Fruit fly (Drosophila melanogaster) whole organism, embryonic: ENCODE results near the gene IntS10.

Source experiments
- Ada2b ChIP-seq: fragments of 200-800 bp; sonication (Bioruptor generic); IDR thresholded peaks from 2 replicates; pipeline ENCODE4 v1.3.6; 2022; ENCODE audit warnings: missing biosample characterization, missing genetic modification characterization
- CG1024 ChIP-seq: fragments of 200-800 bp; sonication (Bioruptor generic); IDR thresholded peaks from 2 replicates; pipeline ENCODE4 v1.3.6; 2022; ENCODE audit warnings: missing biosample characterization, missing genetic modification characterization
- CG10366 ChIP-seq: fragments of 200-800 bp; sonication (Bioruptor generic); IDR thresholded peaks from 2 replicates; pipeline ENCODE4 v1.3.6; 2022; ENCODE audit warnings: missing biosample characterization, missing genetic modification characterization
- CG11456 ChIP-seq: fragments of 200-800 bp; sonication (Bioruptor generic); IDR thresholded peaks from 3 replicates; pipeline ENCODE4 v1.3.6; 2022; ENCODE audit warnings: missing biosample characterization, missing genetic modification characterization
- CG11695 ChIP-seq: fragments of 200-800 bp; sonication (Bioruptor generic); IDR thresholded peaks from 3 replicates; pipeline ENCODE4 v1.3.6; 2022; ENCODE audit warnings: missing biosample characterization, missing genetic modification characterization
- CG12104 ChIP-seq: fragments of 200-800 bp; sonication (Bioruptor generic); optimal IDR thresholded peaks from 3 replicates; lab custom pipeline; 2016; ENCODE audit warnings: missing biosample characterization, missing genetic modification characterization
- CG12391 ChIP-seq: fragments of 200-800 bp; sonication (Bioruptor generic); optimal IDR thresholded peaks from 3 replicates; lab custom pipeline; 2018; ENCODE audit warnings: missing biosample characterization, mild to moderate bottlenecking, missing genetic modification characterization, moderate library complexity
- CG13424 ChIP-seq: fragments of 200-800 bp; sonication (Bioruptor generic); optimal IDR thresholded peaks from 2 replicates; lab custom pipeline; 2019; ENCODE audit warnings: missing biosample characterization, mild to moderate bottlenecking, missing genetic modification characterization, moderate library complexity
- CG15011 ChIP-seq: fragments of 200-800 bp; sonication (Bioruptor generic); optimal IDR thresholded peaks from 3 replicates; lab custom pipeline; 2018; ENCODE audit warnings: missing biosample characterization, mild to moderate bottlenecking, missing genetic modification characterization
- CG15269 ChIP-seq: fragments of 200-800 bp; sonication (Bioruptor generic); optimal IDR thresholded peaks from 2 replicates; lab custom pipeline; 2018; ENCODE audit warnings: missing biosample characterization, mild to moderate bottlenecking, missing genetic modification characterization, moderate library complexity
- CG17385 ChIP-seq: fragments of 200-800 bp; sonication (Bioruptor generic); optimal IDR thresholded peaks from 3 replicates; lab custom pipeline; 2018; ENCODE audit warnings: missing biosample characterization, mild to moderate bottlenecking, missing genetic modification characterization
- CG18599 ChIP-seq: fragments of 200-800 bp; sonication (Bioruptor generic); optimal IDR thresholded peaks from 3 replicates; lab custom pipeline; 2017; ENCODE audit warnings: missing biosample characterization, missing genetic modification characterization, mild to moderate bottlenecking, moderate library complexity, missing genetic modification reagents
- CG2120 ChIP-seq: fragments of 200-800 bp; sonication (Bioruptor generic); optimal IDR thresholded peaks from 3 replicates; lab custom pipeline; 2016; ENCODE audit warnings: missing biosample characterization, missing genetic modification characterization
- CG2678 ChIP-seq: fragments of 200-800 bp; sonication (Bioruptor generic); optimal IDR thresholded peaks from 3 replicates; lab custom pipeline; 2019; ENCODE audit warnings: missing biosample characterization, mild to moderate bottlenecking, missing genetic modification characterization, moderate library complexity
- CG30403 ChIP-seq: fragments of 200-800 bp; sonication (Bioruptor generic); optimal IDR thresholded peaks from 3 replicates; lab custom pipeline; 2016; ENCODE audit warnings: missing biosample characterization, missing genetic modification characterization
- CG31441 ChIP-seq: fragments of 200-800 bp; sonication (Bioruptor generic); IDR thresholded peaks from 2 replicates; pipeline ENCODE4 v1.3.6; 2022; ENCODE audit warnings: missing biosample characterization, missing genetic modification characterization
- CG4854 ChIP-seq: fragments of 200-800 bp; sonication (Bioruptor generic); optimal IDR thresholded peaks from 2 replicates; lab custom pipeline; 2016; ENCODE audit warnings: missing biosample characterization, missing genetic modification characterization, inconsistent platforms
- CG6683 ChIP-seq: fragments of 200-800 bp; sonication (Bioruptor generic); optimal IDR thresholded peaks from 2 replicates; lab custom pipeline; 2017; ENCODE audit warnings: missing biosample characterization, mild to moderate bottlenecking, missing genetic modification characterization, missing genetic modification reagents
- CG6689 ChIP-seq: fragments of 200-800 bp; sonication (Bioruptor generic); IDR thresholded peaks from 2 replicates; pipeline ENCODE4 v1.3.6; 2022; ENCODE audit warnings: missing biosample characterization, missing genetic modification characterization
- CG7372 ChIP-seq: fragments of 200-800 bp; sonication (Bioruptor generic); IDR thresholded peaks from 2 replicates; pipeline ENCODE4 v1.3.6; 2022; ENCODE audit warnings: missing biosample characterization, missing genetic modification characterization
- D ChIP-seq, 2 experiments: fragments of 200-800 bp in 1 of 2; fragments of >200 bp in 1 of 2; sonication (Bioruptor generic) in 1 of 2; optimal IDR thresholded peaks; 2 replicates in 1 of 2; 3 replicates in 1 of 2; lab custom pipeline; 2017; ENCODE audit warnings: mild to moderate bottlenecking in 1 of 2, missing biosample characterization in 1 of 2, missing genetic modification characterization in 1 of 2, missing genetic modification reagents in 1 of 2
- Fer1 ChIP-seq: fragments of 200-800 bp; sonication (Bioruptor generic); optimal IDR thresholded peaks from 2 replicates; lab custom pipeline; 2017; ENCODE audit warnings: missing biosample characterization, mild to moderate bottlenecking, missing genetic modification characterization
- Hmr ChIP-seq: fragments of 200-800 bp; sonication (Bioruptor generic); optimal IDR thresholded peaks from 3 replicates; lab custom pipeline; 2017; ENCODE audit warnings: mild to moderate bottlenecking, missing biosample characterization, missing genetic modification reagents, missing genetic modification characterization
- Hr3 ChIP-seq: fragments of 200-800 bp; sonication (Bioruptor generic); optimal IDR thresholded peaks from 3 replicates; lab custom pipeline; 2016; ENCODE audit warnings: missing biosample characterization, missing genetic modification characterization
- Hr39 ChIP-seq: fragments of >200 bp; optimal IDR thresholded peaks from 2 replicates; lab custom pipeline; 2017
- Hr51 ChIP-seq, 2 experiments: fragments of 200-800 bp; sonication (Bioruptor generic); optimal IDR thresholded peaks; 2 replicates in 1 of 2; 3 replicates in 1 of 2; lab custom pipeline; 2016 to 2018; ENCODE audit warnings: missing biosample characterization in 2 of 2, missing genetic modification characterization in 2 of 2, mild to moderate bottlenecking in 1 of 2, moderate library complexity in 1 of 2
- Mrtf ChIP-seq: fragments of 200-800 bp; sonication (Bioruptor generic); IDR thresholded peaks from 3 replicates; pipeline ENCODE4 v1.3.6; 2022; ENCODE audit warnings: missing biosample characterization, missing genetic modification characterization
- Rfx ChIP-seq: fragments of 200-800 bp; sonication (Bioruptor generic); IDR thresholded peaks from 2 replicates; pipeline ENCODE4 v1.3.6; 2022; ENCODE audit warnings: missing biosample characterization, missing genetic modification characterization
- Rx ChIP-seq: fragments of 200-800 bp; sonication (Bioruptor generic); IDR thresholded peaks from 2 replicates; pipeline ENCODE4 v1.3.6; 2022; ENCODE audit warnings: missing biosample characterization, missing genetic modification characterization
- Sox102F ChIP-seq: fragments of 200-800 bp; sonication (Bioruptor generic); optimal IDR thresholded peaks from 2 replicates; lab custom pipeline; 2018; ENCODE audit warnings: missing biosample characterization, mild to moderate bottlenecking, missing genetic modification characterization, moderate library complexity
- Xbp1 ChIP-seq: fragments of 200-800 bp; sonication (Bioruptor generic); optimal IDR thresholded peaks from 3 replicates; lab custom pipeline; 2016; ENCODE audit warnings: missing biosample characterization, mild to moderate bottlenecking, missing genetic modification characterization
- YL-1 ChIP-seq: fragments of 200-800 bp; sonication (Bioruptor generic); optimal IDR thresholded peaks from 3 replicates; lab custom pipeline; 2017; ENCODE audit warnings: missing biosample characterization, mild to moderate bottlenecking, missing genetic modification characterization
- ap ChIP-seq: fragments of 200-800 bp; sonication (Bioruptor generic); IDR thresholded peaks from 2 replicates; pipeline ENCODE4 v1.3.6; 2022; ENCODE audit warnings: missing biosample characterization, missing genetic modification characterization
- bsh ChIP-seq, 2 experiments: fragments of 200-800 bp; sonication (Bioruptor generic); optimal IDR thresholded peaks; 2 replicates each; lab custom pipeline; 2017 to 2018; ENCODE audit warnings: mild to moderate bottlenecking in 2 of 2, missing biosample characterization in 2 of 2, missing genetic modification characterization in 2 of 2, moderate library complexity in 1 of 2
- cad ChIP-seq: fragments of >200 bp; optimal IDR thresholded peaks from 2 replicates; lab custom pipeline; 2017; ENCODE audit warnings: missing biosample characterization, missing genetic modification characterization
- disco-r ChIP-seq: fragments of 200-800 bp; sonication (Bioruptor generic); optimal IDR thresholded peaks from 2 replicates; lab custom pipeline; 2016; ENCODE audit warnings: missing biosample characterization, missing genetic modification characterization
- gem ChIP-seq: fragments of 200-800 bp; sonication (Bioruptor generic); optimal IDR thresholded peaks from 2 replicates; lab custom pipeline; 2019; ENCODE audit warnings: missing biosample characterization, mild to moderate bottlenecking, missing genetic modification characterization, moderate library complexity
- grau ChIP-seq: fragments of 200-800 bp; optimal IDR thresholded peaks from 3 replicates; lab custom pipeline; 2019; ENCODE audit warnings: missing biosample characterization, mild to moderate bottlenecking, missing genetic modification characterization, moderate library complexity
- hkb ChIP-seq, 2 experiments: fragments of 200-800 bp in 1 of 2; fragments of >200 bp in 1 of 2; sonication (Bioruptor generic) in 1 of 2; IDR thresholded peaks in 1 of 2; optimal IDR thresholded peaks in 1 of 2; 2 replicates each; pipeline versions ENCODE4 v1.3.6 to Lab custom; 2017 to 2022; ENCODE audit warnings: missing biosample characterization in 1 of 2, missing genetic modification characterization in 1 of 2
- insv ChIP-seq, 2 experiments: fragments of 200-800 bp; sonication (Bioruptor generic); optimal IDR thresholded peaks; 3 replicates each; lab custom pipeline; 2016 to 2018; ENCODE audit warnings: missing biosample characterization in 2 of 2, missing genetic modification characterization in 2 of 2
- nerfin-1 ChIP-seq: fragments of 200-800 bp; sonication (Bioruptor generic); optimal IDR thresholded peaks from 3 replicates; lab custom pipeline; 2019; ENCODE audit warnings: missing biosample characterization, mild to moderate bottlenecking, missing genetic modification characterization, moderate library complexity
- pan ChIP-seq, 4 experiments: fragments of >200 bp in 3 of 4; fragments of 200-800 bp in 1 of 4; sonication (Bioruptor generic) in 1 of 4; optimal IDR thresholded peaks in 3 of 4; IDR thresholded peaks in 1 of 4; 2 replicates each; pipeline versions ENCODE4 v1.3.6 to Lab custom; 2017 to 2022; ENCODE audit warnings: missing biosample characterization in 2 of 4, missing genetic modification characterization in 2 of 4, mixed read lengths in 1 of 4
- pum ChIP-seq: fragments of 200-800 bp; sonication (Bioruptor generic); optimal IDR thresholded peaks from 2 replicates; lab custom pipeline; 2016; ENCODE audit warnings: missing biosample characterization, missing genetic modification characterization
- pzg ChIP-seq: fragments of 200-800 bp; sonication (Bioruptor generic); optimal IDR thresholded peaks from 3 replicates; lab custom pipeline; 2018; ENCODE audit warnings: missing biosample characterization, mild to moderate bottlenecking, missing genetic modification characterization, moderate library complexity
- row ChIP-seq: fragments of 200-800 bp; sonication (Bioruptor generic); IDR thresholded peaks from 3 replicates; pipeline ENCODE4 v1.3.6; 2022; ENCODE audit warnings: missing biosample characterization, missing genetic modification characterization
- tio ChIP-seq: fragments of 200-800 bp; sonication (Bioruptor generic); optimal IDR thresholded peaks from 2 replicates; lab custom pipeline; 2017; ENCODE audit warnings: missing biosample characterization, missing genetic modification characterization, inconsistent platforms
- unpg ChIP-seq: fragments of 200-800 bp; sonication (Bioruptor generic); optimal IDR thresholded peaks from 3 replicates; lab custom pipeline; 2018; ENCODE audit warnings: missing biosample characterization, mild to moderate bottlenecking, missing genetic modification characterization, moderate library complexity
- yki ChIP-seq: fragments of >200 bp; optimal IDR thresholded peaks from 3 replicates; lab custom pipeline; 2018

Gene IntS10

DNA sequence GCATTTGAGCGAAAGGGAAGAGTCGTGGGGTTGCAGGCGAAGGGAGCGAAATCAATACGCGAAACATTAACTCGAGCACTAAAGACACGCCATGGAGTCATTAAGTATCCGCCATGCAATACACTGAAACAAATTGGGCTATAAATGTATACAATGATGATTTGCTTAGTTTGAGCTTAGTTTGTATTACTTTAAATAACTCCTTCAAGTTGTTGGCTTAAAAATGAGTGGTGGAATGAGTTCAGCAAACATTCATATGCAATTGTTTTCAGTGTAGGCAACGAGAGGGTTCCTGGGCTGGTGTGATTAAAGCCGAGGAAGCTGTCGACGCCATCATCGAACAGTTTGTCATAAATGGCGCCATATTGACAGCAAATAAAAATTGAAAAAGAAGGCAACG, 8.8 kb upstream of the IntS10 start (continued):
- TF ChIP-seq pzg (GFP tag; lab: Kevin White, UChicago), result no peak
- TF ChIP-seq yki (lab: Kevin White, UChicago), result no peak
- TF ChIP-seq Hr39 (lab: Kevin White, UChicago), result no peak
- TF ChIP-seq insv (GFP tag; optimal IDR thresholded peaks at IDR 0.05; lab: Kevin White, UChicago), result no peak
- TF ChIP-seq bsh (GFP tag; optimal IDR thresholded peaks at IDR 0.05; lab: Kevin White, UChicago), result peak in 1 of 2 experiments; percentile 11
- TF ChIP-seq D (optimal IDR thresholded peaks at IDR 0.05; lab: Kevin White, UChicago), result no peak
- TF ChIP-seq D (GFP tag; optimal IDR thresholded peaks at IDR 0.05; lab: Kevin White, UChicago), result no peak
- TF ChIP-seq CG4854, result no peak
- peak; percentile 3 for TF ChIP-seq CG18599 (GFP tag; lab: Kevin White, UChicago)
- no peak for TF ChIP-seq cad (GFP tag; lab: Kevin White, UChicago)

DNA sequence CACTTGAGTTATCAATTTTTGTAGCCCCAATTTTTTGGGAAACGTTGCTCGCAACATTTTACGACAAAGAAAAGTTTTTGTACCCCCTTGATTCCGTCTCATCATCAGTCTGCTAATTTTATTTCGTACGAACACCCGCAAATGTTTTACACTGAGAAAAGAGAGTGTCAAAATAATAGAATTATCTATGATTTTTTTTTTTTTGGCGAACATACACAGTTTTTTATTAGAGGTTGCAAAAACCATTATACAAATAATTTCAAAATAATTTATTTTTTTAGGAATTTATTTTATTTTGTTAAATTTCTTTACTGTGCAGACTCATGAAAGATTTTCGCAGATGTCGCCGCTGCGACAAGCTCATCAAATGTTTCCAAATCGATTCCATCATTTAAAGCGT, 8.0 kb upstream of the IntS10 start:
- TF ChIP-seq disco-r (no peak), Hmr (peak; percentile 35), hkb (optimal IDR thresholded peaks at IDR 0.05; lab: Kevin White, UChicago) (no peak), hkb (GFP tag; IDR thresholded peaks at IDR 0.05; lab: Robert Waterston, UW) (0 out of 2 replicates have a peak, but pooled peaks have one; percentile 19), Rx (GFP tag; lab: Robert Waterston, UW) (0 out of 2 replicates have a peak, but pooled peaks have one; percentile 5), CG6683 (no peak), Xbp1 (peak; percentile 4), CG15269 (tag; lab: Kevin White, UChicago) (peak; percentile 28), Hr51 (GFP tag; optimal IDR thresholded peaks at IDR 0.05; lab: Kevin White, UChicago) (peak in 1 of 2 experiments; percentile 42), Fer1 (GFP tag; lab: Kevin White, UChicago) (peak; percentile 33), CG11456 (no peak), CG1024 (GFP tag; lab: Robert Waterston, UW) (no peak), CG12104 (GFP tag; lab: Kevin White, UChicago) (no peak), ap (GFP tag; lab: Robert Waterston, UW) (no peak), CG2120 (GFP tag; lab: Kevin White, UChicago) (peak; percentile 5), Mrtf (GFP tag; lab: Robert Waterston, UW) (no peak), CG30403 (GFP tag; lab: Kevin White, UChicago) (peak; percentile 28), row (GFP tag; lab: Robert Waterston, UW) (peak; percentile 30; the same call in 1 of the 3 replicates), CG17385 (GFP tag; lab: Kevin White, UChicago) (peak; percentile 2), grau (tag; lab: Kevin White, UChicago) (peak; percentile 11), CG11695 (GFP tag; lab: Robert Waterston, UW) (no peak), Ada2b (GFP tag; lab: Robert Waterston, UW) (0 out of 2 replicates have a peak, but pooled peaks have one; percentile 37), gem (peak; percentile 51), CG31441 (GFP tag; lab: Robert Waterston, UW) (0 out of 2 replicates have a peak, but pooled peaks have one; percentile 9), CG15011 (GFP tag; lab: Kevin White, UChicago) (no peak), CG10366 (GFP tag; lab: Robert Waterston, UW) (no peak), YL-1 (GFP tag; lab: Kevin White, UChicago) (no peak), Sox102F (GFP tag; lab: Kevin White, UChicago) (peak; percentile 42), CG6689 (GFP tag; lab: Robert Waterston, UW) (peak; percentile 34), CG12391 (tag; lab: Kevin White, UChicago) (peak; percentile 14), CG7372 (GFP tag; lab: Robert Waterston, UW) (no peak), Hr3 (GFP tag; lab: Kevin White, UChicago) (peak; percentile 7), tio (GFP tag; lab: Kevin White, UChicago) (peak; percentile 16), nerfin-1 (tag; lab: Kevin White, UChicago) (no peak), CG2678 (tag; lab: Kevin White, UChicago) (peak; percentile 18), Rfx (GFP tag; lab: Robert Waterston, UW) (peak; percentile 15; the same call in 1 of the 2 replicates), bsh (GFP tag; optimal IDR thresholded peaks at IDR 0.05; lab: Kevin White, UChicago) (no peak), pum (no peak), pan (optimal IDR thresholded peaks at IDR 0.05; lab: Kevin White, UChicago) (no peak), pan (GFP tag; optimal IDR thresholded peaks at IDR 0.05 in 1 of 2, IDR thresholded peaks at IDR 0.05 in 1 of 2) (peak in 1 of 2 experiments; percentile 28), unpg (GFP tag; lab: Kevin White, UChicago) (peak; percentile 35), CG13424 (tag; lab: Kevin White, UChicago) (peak; percentile 20)
